Worm (Caenorhabditis elegans) whole organism, L2 larva: ENCODE results near the gene fbxc-20.

Experiments used
- C34F6.9 ChIP-seq: fragments of 150-350 bp; optimal IDR thresholded peaks from 2 replicates; lab custom pipeline; 2014; ENCODE audit warnings: missing biosample characterization, missing genetic modification characterization
- R02D3.7 ChIP-seq: fragments of 150-350 bp; optimal IDR thresholded peaks from 2 replicates; lab custom pipeline; 2014; ENCODE audit warnings: missing biosample characterization, missing genetic modification characterization
- Y55F3AM.14 ChIP-seq: fragments of 200-800 bp; sonication (Bioruptor generic); optimal IDR thresholded peaks from 2 replicates; lab custom pipeline; 2018; ENCODE audit warnings: mild to moderate bottlenecking, missing genetic modification characterization, missing compliant biosample characterization
- ZK546.5 ChIP-seq: sonication (generic microtip); optimal IDR thresholded peaks from 2 replicates; lab custom pipeline; 2017; ENCODE audit warnings: missing biosample characterization, missing genetic modification characterization
- aly-2 ChIP-seq: fragments of 150-350 bp; optimal IDR thresholded peaks from 2 replicates; lab custom pipeline; 2014; ENCODE audit warnings: missing biosample characterization, missing genetic modification characterization
- ama-1 ChIP-seq: fragments of 150-350 bp; optimal IDR thresholded peaks from 2 replicates; lab custom pipeline; 2018; ENCODE audit warnings: inconsistent platforms
- blmp-1 ChIP-seq: sonication (generic microtip); optimal IDR thresholded peaks from 2 replicates; lab custom pipeline; 2017; ENCODE audit warnings: missing genetic modification characterization, mild to moderate bottlenecking, missing compliant biosample characterization, antibody characterized with exemption, moderate library complexity; ENCODE audit not compliant: insufficient read depth
- ceh-16 ChIP-seq: fragments of 150-350 bp; optimal IDR thresholded peaks from 2 replicates; lab custom pipeline; 2014; ENCODE audit warnings: missing biosample characterization, missing genetic modification characterization
- crh-2 ChIP-seq: sonication (generic microtip); optimal IDR thresholded peaks from 2 replicates; lab custom pipeline; 2017; ENCODE audit warnings: missing biosample characterization, missing genetic modification characterization
- egl-27 ChIP-seq: sonication (generic microtip); optimal IDR thresholded peaks from 3 replicates; lab custom pipeline; 2017; ENCODE audit warnings: missing biosample characterization, missing genetic modification reagents, missing genetic modification characterization
- elt-1 ChIP-seq: fragments of 150-350 bp; optimal IDR thresholded peaks from 2 replicates; lab custom pipeline; 2014; ENCODE audit warnings: missing biosample characterization, missing genetic modification characterization
- fos-1 ChIP-seq: fragments of 150-350 bp; optimal IDR thresholded peaks from 2 replicates; lab custom pipeline; 2014; ENCODE audit warnings: missing biosample characterization, missing genetic modification characterization
- lin-11 ChIP-seq: fragments of 150-350 bp; sonication (generic microtip); optimal IDR thresholded peaks from 2 replicates; lab custom pipeline; 2014; ENCODE audit warnings: missing biosample characterization, missing genetic modification characterization, inconsistent platforms, mixed read lengths
- lin-13 ChIP-seq: fragments of 150-350 bp; optimal IDR thresholded peaks from 2 replicates; lab custom pipeline; 2014; ENCODE audit warnings: missing biosample characterization, missing genetic modification reagents, missing genetic modification characterization
- lin-39 ChIP-seq: fragments of 150-350 bp; optimal IDR thresholded peaks from 2 replicates; lab custom pipeline; 2014; ENCODE audit warnings: missing biosample characterization, missing genetic modification reagents, missing genetic modification characterization
- lsy-2 ChIP-seq, 2 experiments: fragments of 150-350 bp in 1 of 2; sonication (generic microtip) in 1 of 2; optimal IDR thresholded peaks; 2 replicates each; lab custom pipeline; 2014 to 2017; ENCODE audit warnings: missing biosample characterization in 2 of 2, missing genetic modification characterization in 2 of 2
- mab-5 ChIP-seq: fragments of 150-350 bp; optimal IDR thresholded peaks from 2 replicates; lab custom pipeline; 2014; ENCODE audit warnings: missing biosample characterization, missing genetic modification characterization
- mbf-1 ChIP-seq: sonication (generic microtip); optimal IDR thresholded peaks from 2 replicates; lab custom pipeline; 2017; ENCODE audit warnings: missing biosample characterization, missing genetic modification characterization
- mdl-1 ChIP-seq, 2 experiments: fragments of 150-350 bp in 1 of 2; sonication (generic microtip) in 1 of 2; optimal IDR thresholded peaks; 2 replicates each; lab custom pipeline; 2017; ENCODE audit warnings: missing biosample characterization in 2 of 2, missing genetic modification characterization in 2 of 2
- nhr-10 ChIP-seq: sonication (generic microtip); optimal IDR thresholded peaks from 2 replicates; lab custom pipeline; 2017; ENCODE audit warnings: missing biosample characterization, missing genetic modification characterization
- nhr-11 ChIP-seq: fragments of 150-350 bp; optimal IDR thresholded peaks from 2 replicates; lab custom pipeline; 2014; ENCODE audit warnings: missing biosample characterization, missing genetic modification characterization
- nhr-12 ChIP-seq: fragments of 150-350 bp; optimal IDR thresholded peaks from 2 replicates; lab custom pipeline; 2014; ENCODE audit warnings: missing biosample characterization, missing genetic modification characterization
- nhr-21 ChIP-seq: fragments of 150-350 bp; optimal IDR thresholded peaks from 2 replicates; lab custom pipeline; 2014; ENCODE audit warnings: missing biosample characterization, missing genetic modification characterization
- nhr-25 ChIP-seq: fragments of 150-350 bp; sonication (generic microtip); optimal IDR thresholded peaks from 3 replicates; lab custom pipeline; 2014; ENCODE audit warnings: missing biosample characterization, missing genetic modification characterization
- nhr-77 ChIP-seq: fragments of 150-350 bp; optimal IDR thresholded peaks from 2 replicates; lab custom pipeline; 2014; ENCODE audit warnings: missing biosample characterization, missing genetic modification characterization
- peb-1 ChIP-seq: fragments of 150-350 bp; optimal IDR thresholded peaks from 2 replicates; lab custom pipeline; 2014; ENCODE audit warnings: missing biosample characterization, missing genetic modification characterization
- skn-1 ChIP-seq: sonication (generic microtip); optimal IDR thresholded peaks from 2 replicates; lab custom pipeline; 2017; ENCODE audit warnings: missing biosample characterization, missing genetic modification characterization
- sma-3 ChIP-seq: sonication (generic microtip); optimal IDR thresholded peaks from 2 replicates; lab custom pipeline; 2016; ENCODE audit warnings: missing genetic modification reagents, missing genetic modification characterization, missing compliant biosample characterization
- sma-9 ChIP-seq, 2 experiments: fragments of 150-350 bp in 1 of 2; sonication (generic microtip) in 1 of 2; optimal IDR thresholded peaks; 2 replicates each; lab custom pipeline; 2014 to 2016; ENCODE audit warnings: missing genetic modification characterization in 2 of 2, mild to moderate bottlenecking in 1 of 2, missing biosample characterization in 1 of 2, missing compliant biosample characterization in 1 of 2, missing genetic modification reagents in 1 of 2, moderate library complexity in 1 of 2
- snpc-4 ChIP-seq: fragments of 150-350 bp; optimal IDR thresholded peaks from 2 replicates; lab custom pipeline; 2014; ENCODE audit warnings: missing biosample characterization, missing genetic modification characterization
- unc-39 ChIP-seq: fragments of 150-350 bp; optimal IDR thresholded peaks from 2 replicates; lab custom pipeline; 2014; ENCODE audit warnings: missing biosample characterization, missing genetic modification characterization
- unc-55 ChIP-seq: fragments of 150-350 bp; sonication (generic microtip); optimal IDR thresholded peaks from 3 replicates; lab custom pipeline; 2014; ENCODE audit warnings: missing biosample characterization, missing genetic modification reagents, missing genetic modification characterization
- unc-62 ChIP-seq: fragments of 150-350 bp; optimal IDR thresholded peaks from 2 replicates; lab custom pipeline; 2014; ENCODE audit warnings: missing biosample characterization, missing genetic modification reagents, missing genetic modification characterization
- zag-1 ChIP-seq: fragments of 150-350 bp; optimal IDR thresholded peaks from 2 replicates; lab custom pipeline; 2014; ENCODE audit warnings: missing biosample characterization, missing genetic modification characterization
- ztf-1 ChIP-seq: fragments of 200-800 bp; sonication (Bioruptor generic); conservative IDR thresholded peaks from 2 replicates; pipeline ENCODE4 v1.3.6; 2022; ENCODE audit warnings: missing genetic modification characterization, missing compliant biosample characterization

fbxc-20 gene

ce11 chrII:2440312-2440711 lies 21.4 kb downstream of the fbxc-20 start:
- TF ChIP-seq nhr-10 (tag; lab: Kevin White, UChicago) (no peak), lsy-2 (tag; optimal IDR thresholded peaks at IDR 0.05; lab: Kevin White, UChicago) (no peak), egl-27 (no peak), skn-1 (tag; lab: Kevin White, UChicago) (no peak), nhr-77 (tag; lab: Kevin White, UChicago) (no peak), blmp-1 (tag; lab: Kevin White, UChicago) (no peak), Y55F3AM.14 (GFP tag; lab: Kevin White, UChicago) (no peak), peb-1 (tag; lab: Kevin White, UChicago) (no peak), ztf-1 (no peak)

ce11 chrII:2442243-2442642 lies 23.3 kb downstream of the fbxc-20 start:
- TF ChIP-seq crh-2 (tag; lab: Kevin White, UChicago), result peak; percentile 36
- TF ChIP-seq unc-39 (tag; lab: Kevin White, UChicago), result no peak
- TF ChIP-seq sma-3 (GFP tag; lab: Kevin White, UChicago), result peak; percentile 78
- peak; percentile 33 for TF ChIP-seq nhr-25 (tag; lab: Kevin White, UChicago)
- no peak for TF ChIP-seq nhr-12 (tag; lab: Kevin White, UChicago)
- no peak for TF ChIP-seq lin-11 (tag; lab: Kevin White, UChicago)
- peak; percentile 89 for TF ChIP-seq sma-9 (GFP tag; optimal IDR thresholded peaks at IDR 0.05; lab: Kevin White, UChicago)
- TF ChIP-seq sma-9 (tag; optimal IDR thresholded peaks at IDR 0.05; lab: Kevin White, UChicago), result no peak
- TF ChIP-seq C34F6.9 (tag; lab: Kevin White, UChicago), result peak; percentile 13
- TF ChIP-seq Y55F3AM.14 (GFP tag; lab: Kevin White, UChicago), result no peak
- TF ChIP-seq egl-27, result no peak
- no peak for TF ChIP-seq mab-5 (tag; lab: Kevin White, UChicago)
- TF ChIP-seq nhr-21, result no peak
- no peak for TF ChIP-seq ama-1 (lab: Kevin White, UChicago)
- no peak for TF ChIP-seq lin-39 (tag; lab: Kevin White, UChicago)
- peak; percentile 31 for TF ChIP-seq fos-1 (tag; lab: Kevin White, UChicago)
- TF ChIP-seq R02D3.7 (tag; lab: Kevin White, UChicago), result no peak
- no peak for TF ChIP-seq nhr-77 (tag; lab: Kevin White, UChicago)
- peak; percentile 8 for TF ChIP-seq lin-13 (GFP tag; lab: Kevin White, UChicago)
- TF ChIP-seq lsy-2 (tag; optimal IDR thresholded peaks at IDR 0.05; lab: Kevin White, UChicago), result no peak
- TF ChIP-seq ceh-16, result peak; percentile 23
- TF ChIP-seq, all 48 proteins: peak for 8

ce11 chrII:2442979-2443378 lies 24.0 kb downstream of the fbxc-20 start, which contains the start of gene vab-19:
Gene vab-19 (plus strand): TSS chrII:2443279.
- TF ChIP-seq ama-1 (lab: Kevin White, UChicago) (no peak), unc-55 (GFP tag; lab: Kevin White, UChicago) (no peak), blmp-1 (tag; lab: Kevin White, UChicago) (no peak), unc-39 (tag; lab: Kevin White, UChicago) (no peak)

ce11 chrII:2445164-2445563 lies 26.2 kb downstream of the fbxc-20 start:
- TF ChIP-seq lsy-2 (tag; optimal IDR thresholded peaks at IDR 0.05; lab: Kevin White, UChicago) (no peak), elt-1 (no peak), aly-2 (tag; lab: Kevin White, UChicago) (no peak), mab-5 (tag; lab: Kevin White, UChicago) (no peak), unc-62 (GFP tag; lab: Kevin White, UChicago) (no peak), mbf-1 (tag; lab: Kevin White, UChicago) (no peak), mdl-1 (tag; optimal IDR thresholded peaks at IDR 0.05; lab: Kevin White, UChicago) (no peak), fos-1 (tag; lab: Kevin White, UChicago) (no peak), nhr-11 (no peak)
- TF ChIP-seq, all 48 proteins: peak for 0

- TF ChIP-seq nhr-77 (tag; lab: Kevin White, UChicago) (no peak), nhr-10 (tag; lab: Kevin White, UChicago) (no peak), zag-1 (tag; lab: Kevin White, UChicago) (no peak), snpc-4 (tag; lab: Kevin White, UChicago) (no peak), egl-27 (no peak), mbf-1 (tag; lab: Kevin White, UChicago) (no peak), nhr-12 (tag; lab: Kevin White, UChicago) (no peak), mab-5 (tag; lab: Kevin White, UChicago) (no peak), ZK546.5 (tag; lab: Kevin White, UChicago) (no peak), lin-13 (GFP tag; lab: Kevin White, UChicago) (no peak), unc-39 (tag; lab: Kevin White, UChicago) (no peak)
These were observed 27.8 kb downstream of the fbxc-20 start for ce11 chrII:2446727-2447126.
